Fruit fly (Drosophila melanogaster) whole organism, embryonic: ENCODE measurements around the gene Pex14.

Source experiments
- ATbp ChIP-seq: fragments of 200-800 bp; sonication (Bioruptor generic); optimal IDR thresholded peaks from 2 replicates; lab custom pipeline; 2017; ENCODE audit warnings: missing biosample characterization, mild to moderate bottlenecking, missing genetic modification characterization, missing genetic modification reagents
- BEAF-32 ChIP-seq: fragments of 200-800 bp; sonication (Bioruptor generic); optimal IDR thresholded peaks from 3 replicates; lab custom pipeline; 2017; ENCODE audit warnings: missing biosample characterization, missing genetic modification characterization, mild to moderate bottlenecking, moderate library complexity, missing genetic modification reagents
- CG10543 ChIP-seq: fragments of 200-800 bp; sonication (Bioruptor generic); optimal IDR thresholded peaks from 3 replicates; lab custom pipeline; 2017; ENCODE audit warnings: missing biosample characterization, mild to moderate bottlenecking, missing genetic modification characterization, moderate library complexity
- CG10654 ChIP-seq: fragments of 200-800 bp; sonication (Bioruptor generic); optimal IDR thresholded peaks from 2 replicates; lab custom pipeline; 2016; ENCODE audit warnings: missing biosample characterization, missing genetic modification characterization
- CG1233 ChIP-seq: fragments of 200-800 bp; sonication (Bioruptor generic); optimal IDR thresholded peaks from 4 replicates; lab custom pipeline; 2018; ENCODE audit warnings: missing biosample characterization, mild to moderate bottlenecking, missing genetic modification characterization
- CG14710 ChIP-seq: fragments of 200-800 bp; sonication (Bioruptor generic); optimal IDR thresholded peaks from 3 replicates; lab custom pipeline; 2019; ENCODE audit warnings: missing biosample characterization, mild to moderate bottlenecking, missing genetic modification characterization, moderate library complexity
- CG17186 ChIP-seq: fragments of 200-800 bp; sonication (Bioruptor generic); optimal IDR thresholded peaks from 3 replicates; lab custom pipeline; 2017; ENCODE audit warnings: missing biosample characterization, missing genetic modification reagents, missing genetic modification characterization
- CG17328 ChIP-seq: fragments of 200-800 bp; sonication (Bioruptor generic); IDR thresholded peaks from 2 replicates; pipeline ENCODE4 v1.3.6; 2022; ENCODE audit warnings: missing biosample characterization, missing genetic modification characterization
- CG30020 ChIP-seq: fragments of 200-800 bp; optimal IDR thresholded peaks from 2 replicates; lab custom pipeline; 2019; ENCODE audit warnings: missing biosample characterization, mild to moderate bottlenecking, missing genetic modification characterization, moderate library complexity
- CG3065 ChIP-seq: fragments of 200-800 bp; sonication (Bioruptor generic); optimal IDR thresholded peaks from 2 replicates; lab custom pipeline; 2016; ENCODE audit warnings: missing biosample characterization, missing genetic modification characterization
- CG3163 ChIP-seq: fragments of 200-800 bp; sonication (Bioruptor generic); optimal IDR thresholded peaks from 3 replicates; lab custom pipeline; 2016; ENCODE audit warnings: missing biosample characterization, missing genetic modification characterization
- CG3281 ChIP-seq: fragments of 200-800 bp; sonication (Bioruptor generic); optimal IDR thresholded peaks from 3 replicates; lab custom pipeline; 2017; ENCODE audit warnings: missing biosample characterization, mild to moderate bottlenecking, missing genetic modification characterization
- CG3995 ChIP-seq: fragments of 200-800 bp; sonication (Bioruptor generic); optimal IDR thresholded peaks from 3 replicates; lab custom pipeline; 2016; ENCODE audit warnings: missing biosample characterization, missing genetic modification characterization
- CG6683 ChIP-seq: fragments of 200-800 bp; sonication (Bioruptor generic); optimal IDR thresholded peaks from 2 replicates; lab custom pipeline; 2017; ENCODE audit warnings: missing biosample characterization, mild to moderate bottlenecking, missing genetic modification characterization, missing genetic modification reagents
- CG9609 ChIP-seq: fragments of 200-800 bp; sonication (Bioruptor generic); optimal IDR thresholded peaks from 3 replicates; lab custom pipeline; 2016; ENCODE audit warnings: missing biosample characterization, missing genetic modification characterization
- Dek ChIP-seq: fragments of 200-800 bp; sonication (Bioruptor generic); optimal IDR thresholded peaks from 3 replicates; lab custom pipeline; 2019; ENCODE audit warnings: missing biosample characterization, mild to moderate bottlenecking, missing genetic modification characterization, moderate library complexity
- Dip2 ChIP-seq: fragments of 200-800 bp; sonication (Bioruptor generic); IDR thresholded peaks from 2 replicates; pipeline ENCODE4 v1.3.6; 2022; ENCODE audit warnings: missing biosample characterization, missing genetic modification characterization
- Doc2 ChIP-seq: fragments of 200-800 bp; sonication (Bioruptor generic); IDR thresholded peaks from 2 replicates; pipeline ENCODE4 v1.3.6; 2022; ENCODE audit warnings: missing biosample characterization, missing genetic modification characterization
- HLH3B ChIP-seq: fragments of 200-800 bp; sonication (Bioruptor generic); IDR thresholded peaks from 2 replicates; pipeline ENCODE4 v1.3.6; 2022; ENCODE audit warnings: missing biosample characterization, missing genetic modification characterization
- HLH54F ChIP-seq: fragments of 200-800 bp; sonication (Bioruptor generic); optimal IDR thresholded peaks from 3 replicates; lab custom pipeline; 2016; ENCODE audit warnings: missing biosample characterization, missing genetic modification characterization
- Hr78 ChIP-seq, 2 experiments: fragments of 200-800 bp in 1 of 2; fragments of >200 bp in 1 of 2; sonication (Bioruptor generic) in 1 of 2; optimal IDR thresholded peaks; 2 replicates each; lab custom pipeline; 2017 to 2019; ENCODE audit warnings: missing biosample characterization in 2 of 2, missing genetic modification characterization in 2 of 2, mild to moderate bottlenecking in 1 of 2, moderate library complexity in 1 of 2
- Kr ChIP-seq: fragments of 200-800 bp; sonication (Bioruptor generic); optimal IDR thresholded peaks from 2 replicates; lab custom pipeline; 2017; ENCODE audit warnings: missing biosample characterization, mild to moderate bottlenecking, missing genetic modification characterization
- Lim3 ChIP-seq: fragments of 200-800 bp; sonication (Bioruptor generic); IDR thresholded peaks from 2 replicates; pipeline ENCODE4 v1.3.6; 2022; ENCODE audit warnings: missing biosample characterization, missing genetic modification characterization
- Mes4 ChIP-seq: fragments of 200-800 bp; sonication (Bioruptor generic); optimal IDR thresholded peaks from 2 replicates; lab custom pipeline; 2016; ENCODE audit warnings: missing biosample characterization, missing genetic modification characterization
- Neu2 ChIP-seq: fragments of 200-800 bp; sonication (Bioruptor generic); optimal IDR thresholded peaks from 3 replicates; lab custom pipeline; 2016; ENCODE audit warnings: missing biosample characterization, missing genetic modification characterization, borderline replicate concordance
- Optix ChIP-seq: fragments of 200-800 bp; sonication (Bioruptor generic); IDR thresholded peaks from 3 replicates; pipeline ENCODE4 v1.3.6; 2022; ENCODE audit warnings: missing biosample characterization, missing genetic modification characterization
- Ravus ChIP-seq: fragments of 200-800 bp; sonication (Bioruptor generic); IDR thresholded peaks from 2 replicates; pipeline ENCODE4 v1.3.6; 2022; ENCODE audit warnings: missing biosample characterization, missing genetic modification characterization
- Spps ChIP-seq: fragments of 200-800 bp; sonication (Bioruptor generic); optimal IDR thresholded peaks from 2 replicates; lab custom pipeline; 2018; ENCODE audit warnings: missing biosample characterization, mild to moderate bottlenecking, missing genetic modification characterization
- Ssrp ChIP-seq: fragments of 200-800 bp; sonication (Bioruptor generic); optimal IDR thresholded peaks from 2 replicates; lab custom pipeline; 2018; ENCODE audit warnings: missing biosample characterization, mild to moderate bottlenecking, missing genetic modification characterization, moderate library complexity
- TFAM ChIP-seq: fragments of 200-800 bp; sonication (Bioruptor generic); optimal IDR thresholded peaks from 2 replicates; lab custom pipeline; 2017; ENCODE audit warnings: missing biosample characterization, missing genetic modification characterization, inconsistent platforms
- ato ChIP-seq: fragments of 200-800 bp; sonication (Bioruptor generic); IDR thresholded peaks from 2 replicates; pipeline ENCODE4 v1.3.6; 2022; ENCODE audit warnings: missing biosample characterization, missing genetic modification characterization; ENCODE audit not compliant: partially characterized antibody
- bab2 ChIP-seq: fragments of 200-800 bp; sonication (Bioruptor generic); optimal IDR thresholded peaks from 2 replicates; lab custom pipeline; 2016; ENCODE audit warnings: missing biosample characterization, missing genetic modification characterization
- chif ChIP-seq, 2 experiments: fragments of 200-800 bp; sonication (Bioruptor generic); optimal IDR thresholded peaks; 3 replicates each; lab custom pipeline; 2016; ENCODE audit warnings: missing biosample characterization in 2 of 2, missing genetic modification characterization in 2 of 2
- fd64A ChIP-seq: fragments of 200-800 bp; sonication (Bioruptor generic); optimal IDR thresholded peaks from 3 replicates; lab custom pipeline; 2018; ENCODE audit warnings: missing biosample characterization, mild to moderate bottlenecking, missing genetic modification characterization
- kah ChIP-seq: fragments of 200-800 bp; sonication (Bioruptor generic); optimal IDR thresholded peaks from 2 replicates; lab custom pipeline; 2018; ENCODE audit warnings: missing biosample characterization, mild to moderate bottlenecking, missing genetic modification characterization
- lab ChIP-seq: fragments of 200-800 bp; sonication (Bioruptor generic); optimal IDR thresholded peaks from 3 replicates; lab custom pipeline; 2017; ENCODE audit warnings: missing biosample characterization, missing genetic modification characterization, mild to moderate bottlenecking, moderate library complexity, missing genetic modification reagents
- lmd ChIP-seq: fragments of 200-800 bp; sonication (Bioruptor generic); IDR thresholded peaks from 2 replicates; pipeline ENCODE4 v1.3.6; 2022; ENCODE audit warnings: missing biosample characterization, missing genetic modification characterization
- lov ChIP-seq, 2 experiments: fragments of 200-800 bp in 1 of 2; fragments of >200 bp in 1 of 2; sonication (Bioruptor generic) in 1 of 2; IDR thresholded peaks in 1 of 2; optimal IDR thresholded peaks in 1 of 2; 2 replicates in 1 of 2; 3 replicates in 1 of 2; pipeline versions ENCODE4 v1.3.6 to Lab custom; 2017 to 2022; ENCODE audit warnings: missing biosample characterization in 1 of 2, missing genetic modification characterization in 1 of 2
- oc ChIP-seq: fragments of 200-800 bp; sonication (Bioruptor generic); optimal IDR thresholded peaks from 2 replicates; lab custom pipeline; 2018; ENCODE audit warnings: missing biosample characterization, mild to moderate bottlenecking, missing genetic modification characterization, moderate library complexity
- phol ChIP-seq: fragments of 200-800 bp; sonication (Bioruptor generic); optimal IDR thresholded peaks from 3 replicates; lab custom pipeline; 2018; ENCODE audit warnings: missing biosample characterization, mild to moderate bottlenecking, missing genetic modification characterization, moderate library complexity
- row ChIP-seq: fragments of 200-800 bp; sonication (Bioruptor generic); IDR thresholded peaks from 3 replicates; pipeline ENCODE4 v1.3.6; 2022; ENCODE audit warnings: missing biosample characterization, missing genetic modification characterization
- tgo ChIP-seq: fragments of 200-800 bp; sonication (Bioruptor generic); IDR thresholded peaks from 3 replicates; pipeline ENCODE4 v1.3.6; 2022; ENCODE audit warnings: missing biosample characterization, missing genetic modification characterization
- trh ChIP-seq: fragments of 200-800 bp; sonication (Bioruptor generic); optimal IDR thresholded peaks from 2 replicates; lab custom pipeline; 2016; ENCODE audit warnings: missing biosample characterization, missing genetic modification characterization
- twi ChIP-seq: fragments of 200-800 bp; optimal IDR thresholded peaks from 2 replicates; lab custom pipeline; 2019; ENCODE audit warnings: missing biosample characterization, mild to moderate bottlenecking, missing genetic modification characterization, moderate library complexity
- zen2 ChIP-seq: fragments of 200-800 bp; sonication (Bioruptor generic); IDR thresholded peaks from 3 replicates; pipeline ENCODE4 v1.3.6; 2022; ENCODE audit warnings: missing biosample characterization, missing genetic modification characterization; ENCODE audit not compliant: partially characterized antibody
- zfh2 ChIP-seq: fragments of 200-800 bp; sonication (Bioruptor generic); optimal IDR thresholded peaks from 2 replicates; lab custom pipeline; 2016; ENCODE audit warnings: missing biosample characterization, missing genetic modification characterization

Gene Pex14

dm6 chr3L:20729415-20729814 lies 49.2 kb upstream of the Pex14 start:
- TF ChIP-seq CG9609 (GFP tag; lab: Kevin White, UChicago) (no peak), CG1233 (GFP tag; lab: Kevin White, UChicago) (no peak), lov (optimal IDR thresholded peaks at IDR 0.05; lab: Kevin White, UChicago) (no peak), lov (GFP tag; IDR thresholded peaks at IDR 0.05; lab: Robert Waterston, UW) (no peak), CG10654 (GFP tag; lab: Kevin White, UChicago) (no peak), CG10543 (GFP tag; lab: Kevin White, UChicago) (no peak)

- TF ChIP-seq HLH54F (no peak), CG17328 (GFP tag; lab: Robert Waterston, UW) (no peak), chif (GFP tag; optimal IDR thresholded peaks at IDR 0.05; lab: Kevin White, UChicago) (no peak), fd64A (GFP tag; lab: Kevin White, UChicago) (peak; percentile 9), twi (no peak), trh (GFP tag; lab: Kevin White, UChicago) (no peak), Dip2 (GFP tag; lab: Robert Waterston, UW) (no peak), TFAM (GFP tag; lab: Kevin White, UChicago) (no peak), Optix (GFP tag; lab: Robert Waterston, UW) (no peak), bab2 (GFP tag; lab: Kevin White, UChicago) (peak; percentile 30), CG30020 (tag; lab: Kevin White, UChicago) (no peak), lab (GFP tag; lab: Kevin White, UChicago) (peak; percentile 47), Spps (no peak), tgo (no peak), CG14710 (tag; lab: Kevin White, UChicago) (no peak), row (GFP tag; lab: Robert Waterston, UW) (no peak), CG3995 (GFP tag; lab: Kevin White, UChicago) (no peak), CG3281 (GFP tag; lab: Kevin White, UChicago) (peak; percentile 26), Mes4 (GFP tag; lab: Kevin White, UChicago) (no peak), Lim3 (GFP tag; lab: Robert Waterston, UW) (no peak), ato (GFP tag; lab: Robert Waterston, UW) (no peak), Neu2 (GFP tag; lab: Kevin White, UChicago) (no peak), phol (tag; lab: Kevin White, UChicago) (peak; percentile 20), lmd (no peak), Doc2 (GFP tag; lab: Robert Waterston, UW) (no peak), BEAF-32 (GFP tag; lab: Kevin White, UChicago) (no peak), zen2 (GFP tag; lab: Robert Waterston, UW) (0 out of 3 replicates have a peak, but pooled peaks have one; percentile 32), CG17186 (no peak), Ravus (GFP tag; lab: Robert Waterston, UW) (no peak), kah (GFP tag; lab: Kevin White, UChicago) (no peak), CG3065 (GFP tag; lab: Kevin White, UChicago) (no peak), ATbp (peak; percentile 62), Ssrp (tag; lab: Kevin White, UChicago) (no peak), CG6683 (no peak), oc (tag; lab: Kevin White, UChicago) (peak; percentile 32), CG3163 (GFP tag; lab: Kevin White, UChicago) (peak; percentile 89), Hr78 (GFP tag; optimal IDR thresholded peaks at IDR 0.05; lab: Kevin White, UChicago) (no peak), Dek (tag; lab: Kevin White, UChicago) (no peak), zfh2 (GFP tag; lab: Kevin White, UChicago) (no peak), Kr (no peak), HLH3B (GFP tag; lab: Robert Waterston, UW) (0 out of 2 replicates have a peak, but pooled peaks have one; percentile 6)
Observed at dm6 chr3L:20730323-20731238, 48.0 kb upstream of the Pex14 start, which contains the start of gene CG13252. TSS of gene CG13252 (plus strand) at chr3L:20730591.
